Fruit fly (Drosophila melanogaster) whole organism, wandering third instar larva: ENCODE measurements around the gene CG13053.

Source experiments
- Abd-B ChIP-seq: fragments of >200 bp; optimal IDR thresholded peaks from 2 replicates; lab custom pipeline; 2017; ENCODE audit warnings: missing biosample characterization, missing genetic modification characterization
- CG32264 ChIP-seq: fragments of 200-800 bp; sonication (Bioruptor generic); optimal IDR thresholded peaks from 2 replicates; lab custom pipeline; 2016; ENCODE audit warnings: missing biosample characterization, missing genetic modification characterization
- CG9705 ChIP-seq: fragments of 200-800 bp; sonication (Bioruptor generic); optimal IDR thresholded peaks from 2 replicates; lab custom pipeline; 2018; ENCODE audit warnings: missing biosample characterization, mild to moderate bottlenecking, missing genetic modification characterization
- CrebA ChIP-seq: fragments of 200-800 bp; sonication (Bioruptor generic); optimal IDR thresholded peaks from 2 replicates; lab custom pipeline; 2016; ENCODE audit warnings: missing biosample characterization, mild to moderate bottlenecking, missing genetic modification characterization, borderline replicate concordance
- Dfd ChIP-seq: fragments of >200 bp; optimal IDR thresholded peaks from 2 replicates; lab custom pipeline; 2017; ENCODE audit warnings: missing biosample characterization, missing genetic modification characterization
- Dif ChIP-seq: fragments of 200-275, 200-300 bp; sonication (Bioruptor generic); optimal IDR thresholded peaks from 2 replicates; lab custom pipeline; 2018; ENCODE audit warnings: missing biosample characterization, missing genetic modification characterization; ENCODE audit not compliant: partially characterized antibody
- HLH106 ChIP-seq: fragments of 200-800 bp; optimal IDR thresholded peaks from 3 replicates; lab custom pipeline; 2019; ENCODE audit warnings: missing biosample characterization, mild to moderate bottlenecking, missing genetic modification characterization, moderate library complexity
- Hr78 ChIP-seq: fragments of >200 bp; optimal IDR thresholded peaks from 2 replicates; lab custom pipeline; 2017; ENCODE audit warnings: missing biosample characterization, missing genetic modification characterization
- Hr83 ChIP-seq: fragments of 200-300 bp; sonication (Bioruptor generic); optimal IDR thresholded peaks from 2 replicates; lab custom pipeline; 2016; ENCODE audit warnings: missing biosample characterization, mild to moderate bottlenecking, missing genetic modification characterization, moderate library complexity; ENCODE audit not compliant: poor library complexity, severe bottlenecking
- Mio ChIP-seq: sonication (Bioruptor generic); optimal IDR thresholded peaks from 2 replicates; lab custom pipeline; 2016; ENCODE audit warnings: missing biosample characterization, missing genetic modification characterization
- N ChIP-seq: fragments of >200 bp; optimal IDR thresholded peaks from 2 replicates; lab custom pipeline; 2018; ENCODE audit warnings: missing biosample characterization, missing external identifiers, missing genetic modification characterization
- OdsH ChIP-seq: fragments of 200-800 bp; sonication (Bioruptor generic); optimal IDR thresholded peaks from 2 replicates; lab custom pipeline; 2016; ENCODE audit warnings: missing biosample characterization, mild to moderate bottlenecking, missing genetic modification characterization
- Rel ChIP-seq, 2 experiments: fragments of 200-800 bp; sonication (Bioruptor generic) in 1 of 2; optimal IDR thresholded peaks; 2 replicates in 1 of 2; 3 replicates in 1 of 2; lab custom pipeline; 2016 to 2019; ENCODE audit warnings: mild to moderate bottlenecking in 2 of 2, missing biosample characterization in 2 of 2, missing genetic modification characterization in 2 of 2, moderate library complexity in 1 of 2
- Vsx2 ChIP-seq: fragments of 200-300, 225-300 bp; sonication (Bioruptor generic); optimal IDR thresholded peaks from 2 replicates; lab custom pipeline; 2018; ENCODE audit warnings: missing biosample characterization, missing genetic modification characterization; ENCODE audit not compliant: partially characterized antibody
- br ChIP-seq: fragments of 200-800 bp; sonication (Bioruptor generic); optimal IDR thresholded peaks from 2 replicates; lab custom pipeline; 2016; ENCODE audit warnings: missing biosample characterization, missing genetic modification characterization
- brk ChIP-seq: fragments of 200-800 bp; sonication (Bioruptor generic); optimal IDR thresholded peaks from 2 replicates; lab custom pipeline; 2016; ENCODE audit warnings: missing biosample characterization, mild to moderate bottlenecking, missing genetic modification characterization
- dl ChIP-seq, 2 experiments: fragments of 175-275, 200-275 bp in 1 of 2; fragments of 200-275 bp in 1 of 2; sonication (Bioruptor generic); optimal IDR thresholded peaks; lab custom pipeline; 2018; ENCODE audit warnings: mild to moderate bottlenecking in 2 of 2, missing biosample characterization in 2 of 2, missing genetic modification characterization in 2 of 2, moderate library complexity in 2 of 2; ENCODE audit not compliant: partially characterized antibody in 2 of 2, insufficient read depth in 1 of 2
- dmrt93B ChIP-seq: fragments of 200-800 bp; sonication (Bioruptor generic); optimal IDR thresholded peaks from 2 replicates; lab custom pipeline; 2018; ENCODE audit warnings: missing biosample characterization, mild to moderate bottlenecking, missing genetic modification characterization
- dsf ChIP-seq: sonication (Bioruptor generic); optimal IDR thresholded peaks from 2 replicates; lab custom pipeline; 2016; ENCODE audit warnings: missing biosample characterization, missing genetic modification characterization, borderline replicate concordance
- ey ChIP-seq: fragments of 200-800 bp; sonication (Bioruptor generic); optimal IDR thresholded peaks from 2 replicates; lab custom pipeline; 2016; ENCODE audit warnings: missing biosample characterization, missing genetic modification characterization
- h ChIP-seq: fragments of 200-800 bp; sonication (Bioruptor generic); optimal IDR thresholded peaks from 3 replicates; lab custom pipeline; 2016; ENCODE audit warnings: missing biosample characterization, mild to moderate bottlenecking, missing genetic modification characterization
- pan ChIP-seq: fragments of >200 bp; optimal IDR thresholded peaks from 2 replicates; lab custom pipeline; 2017
- rgr ChIP-seq: fragments of 200-800 bp; sonication (Bioruptor generic); optimal IDR thresholded peaks from 3 replicates; lab custom pipeline; 2016; ENCODE audit warnings: missing biosample characterization, mild to moderate bottlenecking, missing genetic modification characterization
- sage ChIP-seq: fragments of 200-800 bp; sonication (Bioruptor generic); optimal IDR thresholded peaks from 2 replicates; lab custom pipeline; 2016; ENCODE audit warnings: missing biosample characterization, mild to moderate bottlenecking, missing genetic modification characterization
- sv ChIP-seq: fragments of 200-800 bp; sonication (Bioruptor generic); optimal IDR thresholded peaks from 3 replicates; lab custom pipeline; 2016; ENCODE audit warnings: missing biosample characterization, missing genetic modification characterization
- tai ChIP-seq: sonication (Bioruptor generic); optimal IDR thresholded peaks from 2 replicates; lab custom pipeline; 2016; ENCODE audit warnings: missing biosample characterization, missing genetic modification characterization
- usp ChIP-seq: fragments of >200 bp; optimal IDR thresholded peaks from 2 replicates; lab custom pipeline; 2017; ENCODE audit warnings: missing biosample characterization, missing genetic modification characterization

Gene CG13053

DNA sequence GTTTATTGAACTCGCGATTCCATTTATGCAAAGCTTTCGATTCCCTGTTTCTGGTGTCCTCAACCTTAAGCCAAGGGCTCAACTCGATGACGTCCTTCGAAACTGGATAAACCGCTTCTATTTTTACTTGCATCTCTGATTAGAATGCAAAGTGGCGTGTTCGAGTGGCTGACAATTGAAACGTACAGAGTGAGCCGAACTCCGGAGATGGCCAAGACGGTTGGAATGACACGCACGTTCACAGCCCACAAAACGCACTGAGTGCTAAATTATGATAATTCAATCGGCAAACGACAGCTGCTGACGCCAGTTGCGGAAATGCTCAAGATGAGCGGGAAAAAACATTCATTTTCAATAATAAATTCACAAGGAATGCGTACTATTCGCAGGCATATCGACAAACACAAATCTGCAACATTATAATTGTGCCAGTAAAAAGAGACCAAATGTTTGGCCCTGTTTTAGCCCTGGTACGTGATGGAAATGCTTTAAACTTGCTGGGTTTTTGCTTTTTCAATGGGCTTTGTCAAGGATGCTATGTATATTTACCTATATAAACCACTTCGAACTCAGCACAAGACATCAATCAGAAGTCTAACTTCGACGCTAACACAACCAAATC lies 12.9 kb upstream of the CG13053 start, which contains the start of gene CG13066:
TSS of gene CG13066 (plus strand) at position 572 of the 622 bp plus-strand sequence.
- TF ChIP-seq Mio (no peak), usp (GFP tag; lab: Kevin White, UChicago) (no peak), CrebA (GFP tag; lab: Kevin White, UChicago) (no peak), Dif (GFP tag; lab: Kevin White, UChicago) (no peak), dl (GFP tag; optimal IDR thresholded peaks at IDR 0.05; lab: Kevin White, UChicago; ENCODE audit: insufficient read depth in 1 of 2, partially characterized antibody in 2 of 2) (no peak), sage (GFP tag; lab: Kevin White, UChicago) (no peak), Rel (GFP tag; optimal IDR thresholded peaks at IDR 0.05; lab: Kevin White, UChicago) (no peak), Rel (tag; optimal IDR thresholded peaks at IDR 0.05; lab: Kevin White, UChicago) (no peak), ey (GFP tag; lab: Kevin White, UChicago) (no peak), Dfd (GFP tag; lab: Kevin White, UChicago) (no peak), Hr83 (GFP tag; lab: Kevin White, UChicago) (no peak), brk (GFP tag; lab: Kevin White, UChicago) (no peak), tai (GFP tag; lab: Kevin White, UChicago) (no peak), dsf (GFP tag; lab: Kevin White, UChicago) (no peak), br (GFP tag; lab: Kevin White, UChicago) (no peak), Vsx2 (GFP tag; lab: Kevin White, UChicago) (no peak)

DNA sequence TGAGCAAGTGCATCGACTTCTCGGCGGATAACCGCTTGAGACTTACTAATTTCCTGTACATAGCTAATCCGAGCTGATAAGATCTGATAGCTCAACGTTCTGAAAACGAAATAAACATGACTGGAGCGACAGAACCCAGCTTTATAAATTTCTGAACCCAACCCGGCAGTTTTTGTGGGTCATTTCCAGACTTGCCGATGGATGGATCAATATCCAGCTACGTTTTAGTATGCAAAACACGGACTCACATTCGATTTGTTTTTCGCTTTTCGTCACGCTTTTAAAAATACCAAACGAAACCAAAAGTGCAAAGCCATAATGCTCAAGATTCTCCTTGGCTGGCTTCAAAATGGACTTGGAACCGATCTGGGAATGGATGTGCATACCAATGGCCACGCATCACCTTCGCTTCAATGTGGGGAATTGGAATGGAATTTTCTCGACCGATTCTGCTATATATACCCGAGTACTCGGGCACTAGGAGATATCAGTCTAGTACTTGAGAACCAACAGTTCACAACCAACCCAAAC lies 11.3 kb upstream of the CG13053 start, which contains the start of the genes CG34248 and CG13067:
TSS of gene CG34248 (minus strand) at position 101 of the 531 bp plus-strand sequence.
TSS of gene CG13067 (plus strand) at position 481 of the 531 bp plus-strand sequence.
- TF ChIP-seq dmrt93B (GFP tag; lab: Kevin White, UChicago) (no peak), pan (no peak), Hr78 (GFP tag; lab: Kevin White, UChicago) (no peak), N (GFP tag; lab: Kevin White, UChicago) (no peak), dl (GFP tag; optimal IDR thresholded peaks at IDR 0.05; lab: Kevin White, UChicago; ENCODE audit: insufficient read depth in 1 of 2, partially characterized antibody in 2 of 2) (no peak), h (GFP tag; lab: Kevin White, UChicago) (no peak), sv (GFP tag; lab: Kevin White, UChicago) (no peak), Mio (no peak), Vsx2 (GFP tag; lab: Kevin White, UChicago) (no peak), rgr (GFP tag; lab: Kevin White, UChicago) (no peak), Rel (GFP tag; optimal IDR thresholded peaks at IDR 0.05; lab: Kevin White, UChicago) (no peak), Rel (tag; optimal IDR thresholded peaks at IDR 0.05; lab: Kevin White, UChicago) (no peak), OdsH (GFP tag; lab: Kevin White, UChicago) (no peak), CG9705 (GFP tag; lab: Kevin White, UChicago) (no peak), Dif (GFP tag; lab: Kevin White, UChicago) (no peak), Hr83 (GFP tag; lab: Kevin White, UChicago) (no peak), CG32264 (GFP tag; lab: Kevin White, UChicago) (no peak), Abd-B (GFP tag; lab: Kevin White, UChicago) (no peak), Dfd (GFP tag; lab: Kevin White, UChicago) (no peak)

DNA sequence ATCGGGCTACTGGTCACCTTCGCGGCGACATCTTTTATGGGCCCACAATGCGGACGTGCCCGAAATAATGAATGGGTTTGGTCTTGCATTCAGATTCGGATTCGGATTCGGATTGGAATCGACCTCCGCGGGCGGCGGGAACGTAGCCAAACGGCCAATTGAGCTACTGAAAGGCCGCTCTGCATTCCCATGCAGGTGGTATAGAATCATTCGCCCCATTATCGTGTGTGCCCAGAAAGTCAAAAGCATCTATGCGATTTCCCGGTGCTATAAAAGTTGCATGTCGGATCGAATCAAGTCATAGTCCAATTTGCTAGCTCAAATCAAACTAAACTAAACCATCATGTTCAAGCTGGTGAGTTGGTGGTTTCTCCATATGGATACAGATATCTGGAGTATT lies 9.6 kb upstream of the CG13053 start, which contains the start of gene CG13068:
TSS of gene CG13068 (plus strand) at position 301 of the 400 bp plus-strand sequence.
- no peak for TF ChIP-seq pan
- no peak for TF ChIP-seq CG32264 (GFP tag; lab: Kevin White, UChicago)
- TF ChIP-seq br (GFP tag; lab: Kevin White, UChicago): no peak
- TF ChIP-seq OdsH (GFP tag; lab: Kevin White, UChicago): no peak
- TF ChIP-seq, all 38 proteins: peak for 0

dm6 chr3L:16268106-16268733 lies 8.7 kb upstream of the CG13053 start, which contains the start of gene CG4950:
CG4950 (minus strand) TSS chr3L:16268156.
- TF ChIP-seq HLH106 (tag; lab: Kevin White, UChicago): peak; percentile 40
- TF ChIP-seq dl (GFP tag; optimal IDR thresholded peaks at IDR 0.05; lab: Kevin White, UChicago; ENCODE audit: insufficient read depth in 1 of 2, partially characterized antibody in 2 of 2): no peak
